Worm (Caenorhabditis elegans): ENCODE results near the gene R03G8.1.

R03G8.1 gene

ce11 chrX:13084273-13084672 lies at the start of gene R03G8.1:
Gene R03G8.1, plus strand, starts transcription at chrX:13084573.
- TF ChIP-seq mdl-1 (tag; optimal IDR thresholded peaks at IDR 0.05) (no peak), fkh-10 (GFP tag; optimal IDR thresholded peaks at IDR 0.05) (no peak), nfya-1 (tag; optimal IDR thresholded peaks at IDR 0.05; ENCODE audit: insufficient read depth) (no peak), nhr-25 (tag; optimal IDR thresholded peaks at IDR 0.05) (no peak), elt-3 (tag; optimal IDR thresholded peaks at IDR 0.05) (no peak), ceh-28 (tag; optimal IDR thresholded peaks at IDR 0.05) (no peak), nhr-77 (tag; optimal IDR thresholded peaks at IDR 0.05) (no peak), nhr-237 (tag; optimal IDR thresholded peaks at IDR 0.05) (no peak), snpc-4 (tag; optimal IDR thresholded peaks at IDR 0.05) (no peak), lin-39 (tag; optimal IDR thresholded peaks at IDR 0.05) (no peak), sea-2 (GFP tag; optimal IDR thresholded peaks at IDR 0.05) (no peak), daf-12 (tag; optimal IDR thresholded peaks at IDR 0.05) (no peak), skn-1 (tag; optimal IDR thresholded peaks at IDR 0.05) (no peak), nhr-28 (tag; optimal IDR thresholded peaks at IDR 0.05) (no peak), fkh-2 (tag; optimal IDR thresholded peaks at IDR 0.05) (no peak), eor-1 (tag; optimal IDR thresholded peaks at IDR 0.05) (no peak), jun-1 (tag; optimal IDR thresholded peaks at IDR 0.05) (no peak), egl-27 (tag; optimal IDR thresholded peaks at IDR 0.05) (no peak)

- peak; percentile 29 for TF ChIP-seq nfya-1 (tag; optimal IDR thresholded peaks at IDR 0.05; ENCODE audit: insufficient read depth)
- TF ChIP-seq elt-3 (tag; optimal IDR thresholded peaks at IDR 0.05), result no peak
- TF ChIP-seq lsy-12 (tag; optimal IDR thresholded peaks at IDR 0.05), result peak; percentile 79
- no peak for TF ChIP-seq nhr-28 (tag; optimal IDR thresholded peaks at IDR 0.05)
- peak; percentile 76 for TF ChIP-seq nhr-43 (tag; optimal IDR thresholded peaks at IDR 0.05; ENCODE audit: poor library complexity, severe bottlenecking)
- no peak for TF ChIP-seq nhr-23 (tag; optimal IDR thresholded peaks at IDR 0.05)
- peak; percentile 48 for TF ChIP-seq pha-4 (tag; optimal IDR thresholded peaks at IDR 0.05)
- no peak for TF ChIP-seq ZK546.5 (tag; optimal IDR thresholded peaks at IDR 0.05)
- peak; percentile 40 for TF ChIP-seq nhr-25 (tag; optimal IDR thresholded peaks at IDR 0.05)
- TF ChIP-seq elt-2 (tag; optimal IDR thresholded peaks at IDR 0.05), result peak; percentile 54
- no peak for TF ChIP-seq nhr-76 (tag; optimal IDR thresholded peaks at IDR 0.05)
- peak; percentile 20 for TF ChIP-seq hmg-11 (tag; optimal IDR thresholded peaks at IDR 0.05)
These were observed 45.6 kb upstream of the R03G8.1 start for ce11 chrX:13038791-13039190.

ce11 chrX:13041830-13042229 lies 42.5 kb upstream of the R03G8.1 start:
- TF ChIP-seq mml-1 (tag; optimal IDR thresholded peaks at IDR 0.05), result no peak
- no peak for TF ChIP-seq nhr-28 (tag; optimal IDR thresholded peaks at IDR 0.05)
- no peak for TF ChIP-seq lin-15B (tag; optimal IDR thresholded peaks at IDR 0.05)
- TF ChIP-seq skn-1 (tag; optimal IDR thresholded peaks at IDR 0.05), result no peak
- TF ChIP-seq nhr-43 (tag; optimal IDR thresholded peaks at IDR 0.05; ENCODE audit: poor library complexity, severe bottlenecking), result no peak
- no peak for TF ChIP-seq unc-62 (GFP tag; optimal IDR thresholded peaks at IDR 0.05)
- no peak for TF ChIP-seq R02D3.7 (tag; optimal IDR thresholded peaks at IDR 0.05)

ce11 chrX:13046324-13046723 lies 38.0 kb upstream of the R03G8.1 start:
- TF ChIP-seq lin-15B (tag; optimal IDR thresholded peaks at IDR 0.05) (peak; percentile 19), pqm-1 (tag; optimal IDR thresholded peaks at IDR 0.05) (peak; percentile 51), lsy-12 (tag; optimal IDR thresholded peaks at IDR 0.05) (peak; percentile 75), nhr-43 (tag; optimal IDR thresholded peaks at IDR 0.05; ENCODE audit: poor library complexity, severe bottlenecking) (peak; percentile 82), nhr-11 (tag; optimal IDR thresholded peaks at IDR 0.05) (peak; percentile 54), nfya-1 (tag; optimal IDR thresholded peaks at IDR 0.05; ENCODE audit: insufficient read depth) (peak; percentile 79), sea-2 (GFP tag; optimal IDR thresholded peaks at IDR 0.05) (peak; percentile 76), nhr-25 (tag; optimal IDR thresholded peaks at IDR 0.05) (peak; percentile 33), mml-1 (tag; optimal IDR thresholded peaks at IDR 0.05) (peak; percentile 47), unc-62 (GFP tag; optimal IDR thresholded peaks at IDR 0.05) (peak; percentile 61), elt-2 (tag; optimal IDR thresholded peaks at IDR 0.05) (peak; percentile 69), lin-39 (tag; optimal IDR thresholded peaks at IDR 0.05) (peak; percentile 78), elt-3 (tag; optimal IDR thresholded peaks at IDR 0.05) (peak in 1 of 3 experiments; percentile 49), ceh-82 (tag; optimal IDR thresholded peaks at IDR 0.05) (peak; percentile 89), tbx-2 (tag; optimal IDR thresholded peaks at IDR 0.05) (peak; percentile 80), pha-4 (tag; optimal IDR thresholded peaks at IDR 0.05) (peak; percentile 68), egl-5 (tag; optimal IDR thresholded peaks at IDR 0.05) (peak; percentile 64), jun-1 (tag; optimal IDR thresholded peaks at IDR 0.05) (peak; percentile 93), skn-1 (tag; optimal IDR thresholded peaks at IDR 0.05) (peak; percentile 90), hmg-11 (tag; optimal IDR thresholded peaks at IDR 0.05) (peak; percentile 93), ceh-28 (tag; optimal IDR thresholded peaks at IDR 0.05) (peak; percentile 81), nhr-77 (tag; optimal IDR thresholded peaks at IDR 0.05) (peak; percentile 30), nhr-23 (tag; optimal IDR thresholded peaks at IDR 0.05) (peak; percentile 15), ztf-4 (tag; optimal IDR thresholded peaks at IDR 0.05) (peak; percentile 46), R02D3.7 (tag; optimal IDR thresholded peaks at IDR 0.05) (peak; percentile 67), eor-1 (tag; optimal IDR thresholded peaks at IDR 0.05) (peak in 1 of 2 experiments; percentile 46)
